Fruit fly (Drosophila melanogaster): Measurements from ENCODE around the gene CG9919.

DNA sequence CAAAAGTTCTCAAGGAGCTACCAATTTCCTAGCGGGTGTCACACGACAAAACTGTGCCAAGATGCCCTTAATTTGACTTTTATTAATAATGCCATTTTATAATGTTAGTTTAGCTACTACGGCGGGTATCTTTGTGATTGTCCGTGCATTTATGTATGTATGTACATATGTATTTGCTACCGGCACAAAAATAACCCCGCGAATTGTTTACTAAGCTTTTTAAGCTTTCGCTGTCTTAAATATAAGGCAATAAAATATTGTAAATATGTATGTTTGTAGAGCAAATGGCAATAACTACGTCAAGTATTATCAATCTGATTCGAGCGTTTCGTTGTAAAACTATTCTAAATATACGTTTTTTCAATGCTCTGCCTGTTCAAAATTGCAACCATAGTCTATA, 21.6 kb downstream of the CG9919 start:
- TF ChIP-seq CG8319 (GFP tag; optimal IDR thresholded peaks at IDR 0.05): no peak
- no peak for TF ChIP-seq CG10631 (GFP tag; optimal IDR thresholded peaks at IDR 0.05)
- TF ChIP-seq dsx (GFP tag; optimal IDR thresholded peaks at IDR 0.05; ENCODE audit: poor library complexity, severe bottlenecking): no peak
